Worm (Caenorhabditis elegans) whole organism, L3 larva: ENCODE measurements around the gene fbxb-1.
"Not testable (repeated sequence)": the region's sequence is repeated elsewhere in the genome, so short reads cannot be mapped to it uniquely, and the experiment has no call there.

ENCODE experiments used
- ZK546.5 ChIP-seq: sonication (generic microtip); optimal IDR thresholded peaks from 2 replicates; lab custom pipeline; 2017; ENCODE audit warnings: missing biosample characterization, missing genetic modification characterization
- aly-2 ChIP-seq: fragments of 150-350 bp; optimal IDR thresholded peaks from 2 replicates; lab custom pipeline; 2014; ENCODE audit warnings: missing biosample characterization, missing genetic modification characterization
- ceh-16 ChIP-seq: sonication (generic microtip); optimal IDR thresholded peaks from 2 replicates; lab custom pipeline; 2017; ENCODE audit warnings: missing biosample characterization, missing genetic modification characterization
- ceh-28 ChIP-seq: fragments of 150-350 bp; optimal IDR thresholded peaks from 2 replicates; lab custom pipeline; 2014; ENCODE audit warnings: missing biosample characterization, missing genetic modification reagents, missing genetic modification characterization
- ceh-82 ChIP-seq: fragments of 150-350 bp; optimal IDR thresholded peaks from 2 replicates; lab custom pipeline; 2014; ENCODE audit warnings: missing biosample characterization, missing genetic modification characterization
- ceh-9 ChIP-seq: sonication (generic microtip); optimal IDR thresholded peaks from 2 replicates; lab custom pipeline; 2018; ENCODE audit warnings: missing biosample characterization, missing genetic modification characterization
- daf-12 ChIP-seq: fragments of 150-350 bp; optimal IDR thresholded peaks from 2 replicates; lab custom pipeline; 2014; ENCODE audit warnings: missing biosample characterization, missing genetic modification reagents, missing genetic modification characterization
- egl-27 ChIP-seq: sonication (generic microtip); optimal IDR thresholded peaks from 4 replicates; lab custom pipeline; 2017; ENCODE audit warnings: missing biosample characterization, missing genetic modification reagents, missing genetic modification characterization
- egl-5 ChIP-seq: fragments of 150-350 bp; optimal IDR thresholded peaks from 2 replicates; lab custom pipeline; 2017; ENCODE audit warnings: missing biosample characterization, missing genetic modification reagents, missing genetic modification characterization, inconsistent platforms
- elt-1 ChIP-seq: fragments of 150-350 bp; optimal IDR thresholded peaks from 2 replicates; lab custom pipeline; 2014; ENCODE audit warnings: missing biosample characterization, missing genetic modification characterization
- elt-2 ChIP-seq: sonication (generic microtip); optimal IDR thresholded peaks from 2 replicates; lab custom pipeline; 2016; ENCODE audit warnings: missing genetic modification reagents, mild to moderate bottlenecking, missing genetic modification characterization, missing compliant biosample characterization
- eor-1 ChIP-seq, 2 experiments: fragments of 150-350 bp; optimal IDR thresholded peaks; 2 replicates each; lab custom pipeline; 2014 to 2018; ENCODE audit warnings: missing biosample characterization in 2 of 2, missing genetic modification characterization in 2 of 2
- fkh-10 ChIP-seq: sonication (generic microtip); optimal IDR thresholded peaks from 2 replicates; lab custom pipeline; 2017; ENCODE audit warnings: missing biosample characterization, missing genetic modification reagents, missing genetic modification characterization
- fkh-2 ChIP-seq: fragments of 150-350 bp; optimal IDR thresholded peaks from 2 replicates; lab custom pipeline; 2014; ENCODE audit warnings: missing biosample characterization, missing genetic modification reagents, missing genetic modification characterization
- fos-1 ChIP-seq: fragments of 150-350 bp; optimal IDR thresholded peaks from 2 replicates; lab custom pipeline; 2014; ENCODE audit warnings: missing biosample characterization, missing genetic modification characterization
- jun-1 ChIP-seq: fragments of 150-350 bp; optimal IDR thresholded peaks from 2 replicates; lab custom pipeline; 2014; ENCODE audit warnings: missing biosample characterization, missing genetic modification reagents, missing genetic modification characterization
- lin-15B ChIP-seq: fragments of 150-350 bp; optimal IDR thresholded peaks from 2 replicates; lab custom pipeline; 2014; ENCODE audit warnings: missing biosample characterization, missing genetic modification characterization
- lin-39 ChIP-seq: fragments of 150-350 bp; optimal IDR thresholded peaks from 2 replicates; lab custom pipeline; 2018; ENCODE audit warnings: missing biosample characterization, missing genetic modification reagents, missing genetic modification characterization
- lsy-12 ChIP-seq: sonication (generic microtip); optimal IDR thresholded peaks from 2 replicates; lab custom pipeline; 2016; ENCODE audit warnings: mild to moderate bottlenecking, missing genetic modification characterization, missing compliant biosample characterization
- mml-1 ChIP-seq: fragments of 150-350 bp; sonication (generic microtip); optimal IDR thresholded peaks from 3 replicates; lab custom pipeline; 2014; ENCODE audit warnings: missing biosample characterization, missing genetic modification characterization
- nfya-1 ChIP-seq: sonication (generic microtip); optimal IDR thresholded peaks from 2 replicates; lab custom pipeline; 2017; ENCODE audit warnings: missing genetic modification characterization, mild to moderate bottlenecking, missing compliant biosample characterization, antibody characterized with exemption, moderate library complexity; ENCODE audit not compliant: insufficient read depth
- nhr-11 ChIP-seq: fragments of 150-350 bp; optimal IDR thresholded peaks from 2 replicates; lab custom pipeline; 2014; ENCODE audit warnings: missing biosample characterization, missing genetic modification characterization
- nhr-12 ChIP-seq: fragments of 150-350 bp; optimal IDR thresholded peaks from 2 replicates; lab custom pipeline; 2014; ENCODE audit warnings: missing biosample characterization, missing genetic modification characterization
- nhr-23 ChIP-seq: fragments of 150-350 bp; optimal IDR thresholded peaks from 2 replicates; lab custom pipeline; 2014; ENCODE audit warnings: missing biosample characterization, missing genetic modification reagents, missing genetic modification characterization
- nhr-237 ChIP-seq: fragments of 150-350 bp; optimal IDR thresholded peaks from 2 replicates; lab custom pipeline; 2014; ENCODE audit warnings: missing biosample characterization, missing genetic modification characterization
- nhr-25 ChIP-seq: sonication (generic microtip); optimal IDR thresholded peaks from 2 replicates; lab custom pipeline; 2017; ENCODE audit warnings: missing biosample characterization, missing genetic modification characterization
- nhr-28 ChIP-seq: fragments of 150-350 bp; optimal IDR thresholded peaks from 2 replicates; lab custom pipeline; 2014; ENCODE audit warnings: missing biosample characterization, missing genetic modification characterization
- nhr-77 ChIP-seq: fragments of 150-350 bp; optimal IDR thresholded peaks from 2 replicates; lab custom pipeline; 2014; ENCODE audit warnings: missing biosample characterization, missing genetic modification characterization
- pqm-1 ChIP-seq: fragments of 150-350 bp; optimal IDR thresholded peaks from 2 replicates; lab custom pipeline; 2017; ENCODE audit warnings: missing biosample characterization, missing genetic modification characterization, inconsistent platforms
- snpc-4 ChIP-seq: fragments of 150-350 bp; optimal IDR thresholded peaks from 2 replicates; lab custom pipeline; 2014; ENCODE audit warnings: missing biosample characterization, missing genetic modification characterization
- unc-39 ChIP-seq: sonication (generic microtip); optimal IDR thresholded peaks from 4 replicates; lab custom pipeline; 2017; ENCODE audit warnings: missing biosample characterization, missing genetic modification characterization
- zag-1 ChIP-seq: fragments of 150-350 bp; optimal IDR thresholded peaks from 2 replicates; lab custom pipeline; 2014; ENCODE audit warnings: missing biosample characterization, missing genetic modification characterization
- ztf-11 ChIP-seq: fragments of 150-350 bp; optimal IDR thresholded peaks from 2 replicates; lab custom pipeline; 2014; ENCODE audit warnings: missing biosample characterization, missing genetic modification characterization

fbxb-1 gene

DNA sequence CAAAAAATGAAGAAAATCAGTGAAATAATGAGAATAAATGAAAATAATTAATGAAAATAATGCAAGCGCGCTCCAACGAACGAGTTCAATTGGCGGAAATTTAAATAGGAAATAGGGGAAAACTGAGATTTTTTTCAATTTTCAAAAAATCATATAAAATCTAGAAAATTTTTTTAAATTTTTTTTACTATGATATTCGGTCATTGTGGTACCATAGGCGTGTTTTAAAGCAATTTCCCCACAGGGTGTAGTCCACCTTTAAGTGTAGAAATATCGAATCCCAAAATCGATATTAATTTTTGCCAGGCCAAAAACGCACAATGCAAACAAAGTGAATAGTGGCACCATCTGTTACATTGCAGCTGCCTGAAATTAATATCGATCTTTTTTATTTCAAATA, 24.0 kb downstream of the fbxb-1 start, which contains the start of gene F21D9.1:
Gene F21D9.1, plus strand, starts transcription at position 301 of the 400 bp plus-strand sequence.
- not testable (repeated sequence) for TF ChIP-seq daf-12, mml-1, elt-2 (tag; lab: Kevin White, UChicago)
- TF ChIP-seq, all 47 proteins: peak for 0; not testable (repeated sequence) for 47

ce11 chrV:19276354-19276753, 36.2 kb downstream of the fbxb-1 start:
- TF ChIP-seq nhr-237 (tag; lab: Kevin White, UChicago), result no peak
- no peak for TF ChIP-seq ceh-28 (tag; lab: Kevin White, UChicago)
- TF ChIP-seq ztf-11 (tag; lab: Kevin White, UChicago), result no peak
- no peak for TF ChIP-seq nfya-1 (tag; lab: Kevin White, UChicago)
- TF ChIP-seq fkh-10 (GFP tag; lab: Kevin White, UChicago), result no peak
- no peak for TF ChIP-seq ZK546.5 (tag; lab: Kevin White, UChicago)
- no peak for TF ChIP-seq ceh-16 (tag; lab: Kevin White, UChicago)
- no peak for TF ChIP-seq nhr-11
- no peak for TF ChIP-seq eor-1 (tag; optimal IDR thresholded peaks at IDR 0.05; lab: Kevin White, UChicago)
- TF ChIP-seq daf-12 (tag; lab: Kevin White, UChicago), result no peak
- no peak for TF ChIP-seq jun-1 (tag; lab: Kevin White, UChicago)
- TF ChIP-seq ceh-9 (tag; lab: Kevin White, UChicago), result no peak
- no peak for TF ChIP-seq nhr-77 (tag; lab: Kevin White, UChicago)
- no peak for TF ChIP-seq lsy-12 (tag; lab: Kevin White, UChicago)
- no peak for TF ChIP-seq nhr-23 (tag; lab: Kevin White, UChicago)
- TF ChIP-seq egl-5 (tag; lab: Kevin White, UChicago), result no peak
- no peak for TF ChIP-seq lin-15B (tag; lab: Kevin White, UChicago)

DNA sequence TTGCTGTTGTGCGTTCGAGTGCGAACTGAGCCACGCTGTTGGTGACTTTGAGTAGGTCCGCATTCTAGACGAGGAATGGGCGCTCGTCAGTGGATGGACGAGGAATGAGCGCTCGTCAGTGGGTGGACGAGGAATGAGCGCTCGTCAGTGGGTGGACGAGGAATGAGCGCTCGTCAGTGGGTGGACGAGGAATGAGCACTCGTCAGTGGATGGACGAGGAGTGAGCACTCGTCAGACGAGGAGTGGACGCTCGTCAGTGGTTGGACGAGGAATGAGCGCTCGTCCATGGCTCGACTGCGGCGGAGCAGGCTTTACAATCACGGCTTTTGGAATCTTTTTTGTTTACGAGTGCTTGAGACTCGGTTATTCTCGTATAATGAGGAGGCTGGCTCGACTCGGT, 38.3 kb downstream of the fbxb-1 start:
- TF ChIP-seq snpc-4 (tag; lab: Kevin White, UChicago), result no peak

DNA sequence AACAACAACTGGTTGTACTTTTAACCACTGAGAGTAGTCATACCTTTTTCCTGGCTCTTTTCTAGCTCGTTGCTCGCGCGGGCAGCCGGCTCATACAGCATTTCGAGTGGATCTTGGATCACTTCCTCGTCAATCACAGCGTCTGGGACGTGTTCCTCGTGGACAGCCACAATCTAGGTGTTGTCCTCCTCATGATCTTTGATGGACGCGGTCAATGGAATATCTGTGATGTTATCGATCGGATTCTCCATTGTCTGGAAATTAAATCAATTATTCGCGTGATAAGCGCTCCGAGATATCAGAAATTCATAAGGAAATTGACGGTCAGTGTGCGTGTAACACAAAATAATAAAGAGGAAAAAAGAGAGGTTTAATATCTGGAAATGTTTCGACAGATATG, 39.7 kb downstream of the fbxb-1 start, which contains the start of gene F21D9.8:
Gene F21D9.8, minus strand, starts transcription at position 101 of the 400 bp plus-strand sequence.
- no peak for TF ChIP-seq nhr-23 (tag; lab: Kevin White, UChicago)
- no peak for TF ChIP-seq nhr-28
- no peak for TF ChIP-seq zag-1 (tag; lab: Kevin White, UChicago)
- no peak for TF ChIP-seq ceh-82 (tag; lab: Kevin White, UChicago)
- TF ChIP-seq nhr-77 (tag; lab: Kevin White, UChicago), result no peak
- TF ChIP-seq nhr-25 (tag; lab: Kevin White, UChicago), result no peak
- TF ChIP-seq ceh-9 (tag; lab: Kevin White, UChicago), result no peak

- TF ChIP-seq fkh-10 (GFP tag; lab: Kevin White, UChicago), result no peak
- no peak for TF ChIP-seq pqm-1 (tag; lab: Kevin White, UChicago)
- no peak for TF ChIP-seq mml-1 (tag; lab: Kevin White, UChicago)
- TF ChIP-seq elt-1 (tag; lab: Kevin White, UChicago), result no peak
- TF ChIP-seq nhr-25 (tag; lab: Kevin White, UChicago), result no peak
- TF ChIP-seq nhr-12 (tag; lab: Kevin White, UChicago), result no peak
- no peak for TF ChIP-seq egl-27 (tag; lab: Kevin White, UChicago)
- TF ChIP-seq lin-39, result no peak
- TF ChIP-seq elt-2 (tag; lab: Kevin White, UChicago), result no peak
- no peak for TF ChIP-seq egl-5 (tag; lab: Kevin White, UChicago)
- TF ChIP-seq zag-1 (tag; lab: Kevin White, UChicago), result no peak
- no peak for TF ChIP-seq jun-1 (tag; lab: Kevin White, UChicago)
- TF ChIP-seq fkh-2 (tag; lab: Kevin White, UChicago), result no peak
- TF ChIP-seq nfya-1 (tag; lab: Kevin White, UChicago), result no peak
- no peak for TF ChIP-seq aly-2 (tag; lab: Kevin White, UChicago)
- TF ChIP-seq unc-39 (tag; lab: Kevin White, UChicago), result no peak
- TF ChIP-seq nhr-11, result no peak
- no peak for TF ChIP-seq fos-1
Observed at ce11 chrV:19282314-19282713, 42.2 kb downstream of the fbxb-1 start, which contains the start of gene fbxb-117. TSS of gene fbxb-117 (plus strand) at chrV:19282614.
